Fruit fly (Drosophila melanogaster) whole organism, embryonic: Measurements from ENCODE around the gene CG15930.

Experiments
- Aef1 ChIP-seq: fragments of 200-800 bp; sonication (Bioruptor generic); IDR thresholded peaks from 3 replicates; pipeline ENCODE4 v1.3.6; 2022; ENCODE audit warnings: missing biosample characterization, missing genetic modification characterization
- CG10267 ChIP-seq: fragments of 200-800 bp; sonication (Bioruptor generic); optimal IDR thresholded peaks from 2 replicates; lab custom pipeline; 2018; ENCODE audit warnings: missing biosample characterization, mild to moderate bottlenecking, missing genetic modification characterization, moderate library complexity
- CG13894 ChIP-seq: fragments of 200-800 bp; sonication (Bioruptor generic); optimal IDR thresholded peaks from 3 replicates; lab custom pipeline; 2018; ENCODE audit warnings: missing biosample characterization, mild to moderate bottlenecking, missing genetic modification characterization, moderate library complexity
- CG14965 ChIP-seq: fragments of 200-800 bp; sonication (Bioruptor generic); optimal IDR thresholded peaks from 2 replicates; lab custom pipeline; 2016; ENCODE audit warnings: missing biosample characterization, missing genetic modification characterization, borderline replicate concordance
- CG15011 ChIP-seq: fragments of 200-800 bp; sonication (Bioruptor generic); optimal IDR thresholded peaks from 3 replicates; lab custom pipeline; 2018; ENCODE audit warnings: missing biosample characterization, mild to moderate bottlenecking, missing genetic modification characterization
- CG1603 ChIP-seq: fragments of 200-800 bp; sonication (Bioruptor generic); optimal IDR thresholded peaks from 2 replicates; lab custom pipeline; 2019; ENCODE audit warnings: missing biosample characterization, mild to moderate bottlenecking, missing genetic modification characterization, moderate library complexity
- CG17568 ChIP-seq: fragments of 200-800 bp; sonication (Bioruptor generic); optimal IDR thresholded peaks from 2 replicates; lab custom pipeline; 2018; ENCODE audit warnings: missing biosample characterization, mild to moderate bottlenecking, missing genetic modification characterization, moderate library complexity
- CG18764 ChIP-seq: fragments of 200-800 bp; sonication (Bioruptor generic); optimal IDR thresholded peaks from 3 replicates; lab custom pipeline; 2016; ENCODE audit warnings: missing biosample characterization, missing genetic modification characterization
- CG5245 ChIP-seq: fragments of 200-800 bp; sonication (Bioruptor generic); optimal IDR thresholded peaks from 3 replicates; lab custom pipeline; 2016; ENCODE audit warnings: missing biosample characterization, missing genetic modification characterization
- CG6654 ChIP-seq: fragments of 200-800 bp; sonication (Bioruptor generic); optimal IDR thresholded peaks from 2 replicates; lab custom pipeline; 2017; ENCODE audit warnings: missing biosample characterization, mild to moderate bottlenecking, missing genetic modification characterization
- CG6765 ChIP-seq: fragments of 200-800 bp; sonication (Bioruptor generic); optimal IDR thresholded peaks from 3 replicates; lab custom pipeline; 2017; ENCODE audit warnings: missing biosample characterization, mild to moderate bottlenecking, missing genetic modification characterization
- CG7372 ChIP-seq: fragments of 200-800 bp; sonication (Bioruptor generic); IDR thresholded peaks from 2 replicates; pipeline ENCODE4 v1.3.6; 2022; ENCODE audit warnings: missing biosample characterization, missing genetic modification characterization
- CG8388 ChIP-seq: fragments of 200-800 bp; sonication (Bioruptor generic); optimal IDR thresholded peaks from 2 replicates; lab custom pipeline; 2019; ENCODE audit warnings: missing biosample characterization, mild to moderate bottlenecking, missing genetic modification characterization, moderate library complexity
- CG8478 ChIP-seq: fragments of >200 bp; optimal IDR thresholded peaks from 2 replicates; lab custom pipeline; 2018
- CG8924 ChIP-seq: fragments of 200-800 bp; optimal IDR thresholded peaks from 3 replicates; lab custom pipeline; 2019; ENCODE audit warnings: missing biosample characterization, mild to moderate bottlenecking, missing genetic modification characterization, moderate library complexity
- CG9817 ChIP-seq: fragments of 200-800 bp; sonication (Bioruptor generic); optimal IDR thresholded peaks from 2 replicates; lab custom pipeline; 2018; ENCODE audit warnings: missing biosample characterization, mild to moderate bottlenecking, missing genetic modification characterization, moderate library complexity
- CG9932 ChIP-seq: fragments of 200-800 bp; sonication (Bioruptor generic); IDR thresholded peaks from 2 replicates; pipeline ENCODE4 v1.3.6; 2022; ENCODE audit warnings: missing biosample characterization, missing genetic modification characterization
- D19A ChIP-seq: fragments of 200-800 bp; optimal IDR thresholded peaks from 3 replicates; lab custom pipeline; 2019; ENCODE audit warnings: missing biosample characterization, mild to moderate bottlenecking, missing genetic modification characterization, moderate library complexity
- Deaf1 ChIP-seq: fragments of 200-800 bp; optimal IDR thresholded peaks from 3 replicates; lab custom pipeline; 2019; ENCODE audit warnings: missing biosample characterization, mild to moderate bottlenecking, missing genetic modification characterization, moderate library complexity
- Dip3 ChIP-seq: fragments of 200-800 bp; sonication (Bioruptor generic); optimal IDR thresholded peaks from 3 replicates; lab custom pipeline; 2016; ENCODE audit warnings: missing biosample characterization, missing genetic modification characterization
- Dll ChIP-seq: fragments of 200-800 bp; sonication (Bioruptor generic); IDR thresholded peaks from 4 replicates; pipeline ENCODE4 v1.3.6; 2022; ENCODE audit warnings: missing biosample characterization, missing genetic modification characterization; ENCODE audit not compliant: partially characterized antibody
- Fer3 ChIP-seq: fragments of 200-800 bp; sonication (Bioruptor generic); optimal IDR thresholded peaks from 2 replicates; lab custom pipeline; 2018; ENCODE audit warnings: missing biosample characterization, mild to moderate bottlenecking, missing genetic modification characterization, moderate library complexity
- H2.0 ChIP-seq: fragments of 200-800 bp; sonication (Bioruptor generic); IDR thresholded peaks from 2 replicates; pipeline ENCODE4 v1.3.6; 2022; ENCODE audit warnings: missing biosample characterization, missing genetic modification characterization
- HHEX ChIP-seq: fragments of 200-800 bp; sonication (Bioruptor generic); optimal IDR thresholded peaks from 3 replicates; lab custom pipeline; 2017; ENCODE audit warnings: missing biosample characterization, mild to moderate bottlenecking, missing genetic modification characterization, missing genetic modification reagents
- Hmx ChIP-seq: fragments of 200-800 bp; sonication (Bioruptor generic); optimal IDR thresholded peaks from 2 replicates; lab custom pipeline; 2016; ENCODE audit warnings: missing biosample characterization, missing genetic modification characterization
- Lhr ChIP-seq: fragments of 200-800 bp; sonication (Bioruptor generic); optimal IDR thresholded peaks from 3 replicates; lab custom pipeline; 2017; ENCODE audit warnings: mild to moderate bottlenecking, missing biosample characterization, missing genetic modification reagents, missing genetic modification characterization
- Xbp1 ChIP-seq: fragments of 200-800 bp; sonication (Bioruptor generic); optimal IDR thresholded peaks from 3 replicates; lab custom pipeline; 2016; ENCODE audit warnings: missing biosample characterization, mild to moderate bottlenecking, missing genetic modification characterization
- Xrp1 ChIP-seq: fragments of 200-800 bp; sonication (Bioruptor generic); IDR thresholded peaks from 2 replicates; pipeline ENCODE4 v1.3.6; 2022; ENCODE audit warnings: missing biosample characterization, missing genetic modification characterization
- ara ChIP-seq: fragments of 200-800 bp; sonication (Bioruptor generic); IDR thresholded peaks from 2 replicates; pipeline ENCODE4 v1.3.6; 2022; ENCODE audit warnings: missing biosample characterization, missing genetic modification characterization
- br ChIP-seq: fragments of >200 bp; optimal IDR thresholded peaks from 2 replicates; lab custom pipeline; 2017
- chif ChIP-seq, 2 experiments: fragments of 200-800 bp; sonication (Bioruptor generic); optimal IDR thresholded peaks; 3 replicates each; lab custom pipeline; 2016; ENCODE audit warnings: missing biosample characterization in 2 of 2, missing genetic modification characterization in 2 of 2
- crol ChIP-seq: fragments of 200-800 bp; sonication (Bioruptor generic); IDR thresholded peaks from 2 replicates; pipeline ENCODE4 v1.3.6; 2022; ENCODE audit warnings: missing biosample characterization, missing genetic modification characterization
- dimm ChIP-seq: fragments of 200-800 bp; sonication (Bioruptor generic); IDR thresholded peaks from 2 replicates; pipeline ENCODE4 v1.3.6; 2022; ENCODE audit warnings: missing biosample characterization, missing genetic modification characterization
- dmrt99B ChIP-seq: fragments of 200-800 bp; sonication (Bioruptor generic); optimal IDR thresholded peaks from 2 replicates; lab custom pipeline; 2018; ENCODE audit warnings: missing biosample characterization, mild to moderate bottlenecking, missing genetic modification characterization, moderate library complexity
- fu2 ChIP-seq: fragments of 200-800 bp; sonication (Bioruptor generic); optimal IDR thresholded peaks from 2 replicates; lab custom pipeline; 2016; ENCODE audit warnings: missing biosample characterization, missing genetic modification characterization
- gce ChIP-seq: fragments of 200-800 bp; sonication (Bioruptor generic); IDR thresholded peaks from 3 replicates; pipeline ENCODE4 v1.3.6; 2022; ENCODE audit warnings: missing biosample characterization, missing genetic modification characterization
- hkb ChIP-seq, 2 experiments: fragments of 200-800 bp in 1 of 2; fragments of >200 bp in 1 of 2; sonication (Bioruptor generic) in 1 of 2; IDR thresholded peaks in 1 of 2; optimal IDR thresholded peaks in 1 of 2; 2 replicates each; pipeline versions ENCODE4 v1.3.6 to Lab custom; 2017 to 2022; ENCODE audit warnings: missing biosample characterization in 1 of 2, missing genetic modification characterization in 1 of 2
- knrl ChIP-seq: fragments of 200-800 bp; sonication (Bioruptor generic); IDR thresholded peaks from 3 replicates; pipeline ENCODE4 v1.3.6; 2022; ENCODE audit warnings: missing biosample characterization, missing genetic modification characterization; ENCODE audit not compliant: partially characterized antibody
- mld ChIP-seq: fragments of 200-800 bp; sonication (Bioruptor generic); IDR thresholded peaks from 3 replicates; pipeline ENCODE4 v1.3.6; 2022; ENCODE audit warnings: missing biosample characterization, missing genetic modification characterization; ENCODE audit not compliant: partially characterized antibody
- pho ChIP-seq: fragments of 200-800 bp; sonication (Bioruptor generic); optimal IDR thresholded peaks from 2 replicates; lab custom pipeline; 2016; ENCODE audit warnings: missing biosample characterization, missing genetic modification characterization
- pita ChIP-seq: fragments of 200-800 bp; sonication (Bioruptor generic); optimal IDR thresholded peaks from 2 replicates; lab custom pipeline; 2017; ENCODE audit warnings: missing biosample characterization, mild to moderate bottlenecking, missing genetic modification characterization
- pum ChIP-seq: fragments of 200-800 bp; sonication (Bioruptor generic); optimal IDR thresholded peaks from 2 replicates; lab custom pipeline; 2016; ENCODE audit warnings: missing biosample characterization, missing genetic modification characterization
- pzg ChIP-seq: fragments of 200-800 bp; sonication (Bioruptor generic); optimal IDR thresholded peaks from 3 replicates; lab custom pipeline; 2018; ENCODE audit warnings: missing biosample characterization, mild to moderate bottlenecking, missing genetic modification characterization, moderate library complexity
- sc ChIP-seq, 3 experiments: fragments of >200 bp in 2 of 3; fragments of 200-800 bp in 1 of 3; sonication (Bioruptor generic) in 1 of 3; optimal IDR thresholded peaks; 2 replicates in 2 of 3; 3 replicates in 1 of 3; lab custom pipeline; 2017; ENCODE audit warnings: mild to moderate bottlenecking in 1 of 3, missing biosample characterization in 1 of 3, missing genetic modification characterization in 1 of 3, missing genetic modification reagents in 1 of 3
- sens ChIP-seq: fragments of 200-800 bp; sonication (Bioruptor generic); peaks from one replicate; lab custom pipeline; 2016; ENCODE audit warnings: missing biosample characterization, missing genetic modification characterization
- slp2 ChIP-seq: fragments of 200-800 bp; sonication (Bioruptor generic); optimal IDR thresholded peaks from 2 replicates; lab custom pipeline; 2016; ENCODE audit warnings: missing biosample characterization, missing genetic modification characterization
- tgo ChIP-seq: fragments of 200-800 bp; sonication (Bioruptor generic); IDR thresholded peaks from 3 replicates; pipeline ENCODE4 v1.3.6; 2022; ENCODE audit warnings: missing biosample characterization, missing genetic modification characterization
- tup ChIP-seq: fragments of 200-800 bp; sonication (Bioruptor generic); optimal IDR thresholded peaks from 2 replicates; lab custom pipeline; 2016; ENCODE audit warnings: missing biosample characterization, mild to moderate bottlenecking, missing genetic modification characterization, moderate library complexity

The CG15930 gene

dm6 chrX:5338435-5338834 is 21.3 kb upstream of the CG15930 start (continued):
- TF ChIP-seq CG8388 (GFP tag; lab: Kevin White, UChicago) (no peak), Dip3 (no peak), knrl (GFP tag; lab: Robert Waterston, UW) (no peak), CG7372 (GFP tag; lab: Robert Waterston, UW) (peak; percentile 34; the same call in 1 of the 2 replicates), CG17568 (no peak), CG6654 (GFP tag; lab: Kevin White, UChicago) (no peak), sens (GFP tag; lab: Kevin White, UChicago) (peak; percentile 57), CG9932 (GFP tag; lab: Robert Waterston, UW) (peak; percentile 21; the same call in 1 of the 2 replicates)

dm6 chrX:5337316-5337715 is 20.2 kb upstream of the CG15930 start:
- TF ChIP-seq Lhr (GFP tag; lab: Kevin White, UChicago) (no peak), Aef1 (GFP tag; lab: Robert Waterston, UW) (no peak), crol (peak; percentile 58), Deaf1 (tag; lab: Kevin White, UChicago) (peak; percentile 53), CG13894 (tag; lab: Kevin White, UChicago) (peak; percentile 98)

dm6 chrX:5336722-5337121 is 19.6 kb upstream of the CG15930 start:
- no peak for TF ChIP-seq pum (GFP tag; lab: Kevin White, UChicago)
- TF ChIP-seq mld = no peak
- no peak for TF ChIP-seq fu2 (GFP tag; lab: Kevin White, UChicago)
- TF ChIP-seq dmrt99B (tag; lab: Kevin White, UChicago) = peak; percentile 61
- no peak for TF ChIP-seq slp2 (GFP tag; lab: Kevin White, UChicago)
- TF ChIP-seq pzg = no peak
- TF ChIP-seq gce (GFP tag; lab: Robert Waterston, UW) = no peak
- no peak for TF ChIP-seq chif (GFP tag; optimal IDR thresholded peaks at IDR 0.05; lab: Kevin White, UChicago)
- no peak for TF ChIP-seq CG14965 (GFP tag; lab: Kevin White, UChicago)
- TF ChIP-seq H2.0 (GFP tag; lab: Robert Waterston, UW) = no peak
- no peak for TF ChIP-seq ara
- TF ChIP-seq HHEX (GFP tag; lab: Kevin White, UChicago) = peak; percentile 45
- TF ChIP-seq CG1603 (tag; lab: Kevin White, UChicago) = peak; percentile 41
- peak; percentile 19 for TF ChIP-seq CG15011 (GFP tag; lab: Kevin White, UChicago)
- no peak for TF ChIP-seq tup (GFP tag; lab: Kevin White, UChicago)
- TF ChIP-seq dimm (GFP tag; lab: Robert Waterston, UW) = no peak
- TF ChIP-seq CG5245 (GFP tag; lab: Kevin White, UChicago) = no peak
- TF ChIP-seq Dll = no peak
- no peak for TF ChIP-seq sc (optimal IDR thresholded peaks at IDR 0.05; lab: Kevin White, UChicago)
- TF ChIP-seq sc (GFP tag; optimal IDR thresholded peaks at IDR 0.05; lab: Kevin White, UChicago) = no peak
- no peak for TF ChIP-seq CG18764 (GFP tag; lab: Kevin White, UChicago)
- no peak for TF ChIP-seq br (lab: Kevin White, UChicago)
- no peak for TF ChIP-seq hkb (optimal IDR thresholded peaks at IDR 0.05; lab: Kevin White, UChicago)
- no peak; the same call in 1 of the 2 replicates for TF ChIP-seq hkb (GFP tag; IDR thresholded peaks at IDR 0.05; lab: Robert Waterston, UW)
- TF ChIP-seq pita = no peak
- TF ChIP-seq D19A (tag; lab: Kevin White, UChicago) = peak; percentile 29
- TF ChIP-seq pho (GFP tag; lab: Kevin White, UChicago) = no peak
- TF ChIP-seq CG8478 (lab: Kevin White, UChicago) = no peak
- peak; percentile 56 for TF ChIP-seq Fer3 (tag; lab: Kevin White, UChicago)
- TF ChIP-seq CG9817 (tag; lab: Kevin White, UChicago) = peak; percentile 59
- peak; percentile 13 for TF ChIP-seq CG6765 (GFP tag; lab: Kevin White, UChicago)
- TF ChIP-seq CG10267 (tag; lab: Kevin White, UChicago) = no peak
- peak; percentile 5 for TF ChIP-seq Xbp1 (GFP tag; lab: Kevin White, UChicago)
- no peak for TF ChIP-seq tgo (GFP tag; lab: Robert Waterston, UW)
- TF ChIP-seq Xrp1 = no peak
- TF ChIP-seq Hmx = no peak
- TF ChIP-seq CG8924 = peak; percentile 42
